Fruit fly (Drosophila melanogaster): Measurements from ENCODE around the gene Efa6.

- TF ChIP-seq CG7357 (GFP tag; IDR thresholded peaks at IDR 0.05) (no peak), dysf (GFP tag; IDR thresholded peaks at IDR 0.05) (no peak), eve (GFP tag; optimal IDR thresholded peaks at IDR 0.05) (no peak), CG3281 (GFP tag; optimal IDR thresholded peaks at IDR 0.05) (no peak), sna (GFP tag; IDR thresholded peaks at IDR 0.05; ENCODE audit: partially characterized antibody) (no peak), CG7987 (GFP tag; optimal IDR thresholded peaks at IDR 0.05) (no peak), psq (GFP tag; optimal IDR thresholded peaks at IDR 0.05) (no peak), ro (GFP tag; IDR thresholded peaks at IDR 0.05) (no peak), CG13287 (GFP tag; IDR thresholded peaks at IDR 0.05; ENCODE audit: partially characterized antibody) (no peak), ftz-f1 (GFP tag; optimal IDR thresholded peaks at IDR 0.05) (no peak), btn (GFP tag; optimal IDR thresholded peaks at IDR 0.05) (no peak), E2f2 (GFP tag; IDR thresholded peaks at IDR 0.05) (no peak), CG32767 (GFP tag; IDR thresholded peaks at IDR 0.05) (no peak), nau (GFP tag; optimal IDR thresholded peaks at IDR 0.05) (no peak)
Observed at dm6 chr3R:22539762-22540161, 47.8 kb upstream of the Efa6 start, which contains the start of gene CG5326.
